Fruit fly (Drosophila melanogaster) whole organism, embryonic: ENCODE measurements around the gene CG42324.

ENCODE experiments used
- ATbp ChIP-seq: fragments of 200-800 bp; sonication (Bioruptor generic); optimal IDR thresholded peaks from 2 replicates; lab custom pipeline; 2017; ENCODE audit warnings: missing biosample characterization, mild to moderate bottlenecking, missing genetic modification characterization, missing genetic modification reagents
- Atf3 ChIP-seq: fragments of 200-800 bp; sonication (Bioruptor generic); optimal IDR thresholded peaks from 3 replicates; lab custom pipeline; 2016; ENCODE audit warnings: missing biosample characterization, missing genetic modification characterization
- Blimp-1 ChIP-seq: fragments of 200-800 bp; sonication (Bioruptor generic); optimal IDR thresholded peaks from 3 replicates; lab custom pipeline; 2018; ENCODE audit warnings: missing biosample characterization, missing genetic modification characterization, mild to moderate bottlenecking, moderate library complexity, missing genetic modification reagents
- CG10267 ChIP-seq: fragments of 200-800 bp; sonication (Bioruptor generic); optimal IDR thresholded peaks from 2 replicates; lab custom pipeline; 2018; ENCODE audit warnings: missing biosample characterization, mild to moderate bottlenecking, missing genetic modification characterization, moderate library complexity
- CG15696 ChIP-seq: fragments of 200-800 bp; sonication (Bioruptor generic); optimal IDR thresholded peaks from 2 replicates; lab custom pipeline; 2019; ENCODE audit warnings: missing biosample characterization, mild to moderate bottlenecking, missing genetic modification characterization, moderate library complexity
- CG17361 ChIP-seq: fragments of 200-800 bp; sonication (Bioruptor generic); IDR thresholded peaks from 3 replicates; pipeline ENCODE4 v1.3.6; 2022; ENCODE audit warnings: missing biosample characterization, missing genetic modification characterization
- CG17802 ChIP-seq: fragments of 200-800 bp; sonication (Bioruptor generic); optimal IDR thresholded peaks from 2 replicates; lab custom pipeline; 2018; ENCODE audit warnings: missing biosample characterization, mild to moderate bottlenecking, missing genetic modification characterization, moderate library complexity
- CG17829 ChIP-seq: fragments of 200-800 bp; optimal IDR thresholded peaks from 2 replicates; lab custom pipeline; 2019; ENCODE audit warnings: missing biosample characterization, mild to moderate bottlenecking, missing genetic modification characterization, moderate library complexity
- CG2712 ChIP-seq: fragments of 200-800 bp; optimal IDR thresholded peaks from 3 replicates; lab custom pipeline; 2019; ENCODE audit warnings: missing biosample characterization, mild to moderate bottlenecking, missing genetic modification characterization, moderate library complexity
- CG2889 ChIP-seq: fragments of 200-800 bp; sonication (Bioruptor generic); IDR thresholded peaks from 3 replicates; pipeline ENCODE4 v1.3.6; 2022; ENCODE audit warnings: missing biosample characterization, missing genetic modification characterization
- CG42726 ChIP-seq: fragments of 200-800 bp; sonication (Bioruptor generic); IDR thresholded peaks from 2 replicates; pipeline ENCODE4 v1.3.6; 2022; ENCODE audit warnings: missing biosample characterization, missing genetic modification characterization; ENCODE audit not compliant: partially characterized antibody
- CG4707 ChIP-seq: fragments of 200-800 bp; sonication (Bioruptor generic); optimal IDR thresholded peaks from 2 replicates; lab custom pipeline; 2018; ENCODE audit warnings: missing biosample characterization, mild to moderate bottlenecking, missing genetic modification characterization, moderate library complexity
- CG4820 ChIP-seq: fragments of 200-800 bp; sonication (Bioruptor generic); optimal IDR thresholded peaks from 3 replicates; lab custom pipeline; 2016; ENCODE audit warnings: missing biosample characterization, missing genetic modification characterization
- CG6689 ChIP-seq: fragments of 200-800 bp; sonication (Bioruptor generic); IDR thresholded peaks from 2 replicates; pipeline ENCODE4 v1.3.6; 2022; ENCODE audit warnings: missing biosample characterization, missing genetic modification characterization
- CG6854 ChIP-seq: fragments of 200-800 bp; sonication (Bioruptor generic); optimal IDR thresholded peaks from 3 replicates; lab custom pipeline; 2017; ENCODE audit warnings: missing biosample characterization, mild to moderate bottlenecking, missing genetic modification characterization
- CG9609 ChIP-seq: fragments of 200-800 bp; sonication (Bioruptor generic); optimal IDR thresholded peaks from 3 replicates; lab custom pipeline; 2016; ENCODE audit warnings: missing biosample characterization, missing genetic modification characterization
- CG9876 ChIP-seq: fragments of 200-800 bp; sonication (Bioruptor generic); optimal IDR thresholded peaks from 2 replicates; lab custom pipeline; 2016; ENCODE audit warnings: missing biosample characterization, missing genetic modification characterization
- CoRest ChIP-seq: fragments of 200-800 bp; sonication (Bioruptor generic); optimal IDR thresholded peaks from 3 replicates; lab custom pipeline; 2018; ENCODE audit warnings: missing biosample characterization, mild to moderate bottlenecking, missing genetic modification characterization, moderate library complexity
- CrebB ChIP-seq: fragments of 200-800 bp; sonication (Bioruptor generic); optimal IDR thresholded peaks from 3 replicates; lab custom pipeline; 2018; ENCODE audit warnings: missing biosample characterization, mild to moderate bottlenecking, missing genetic modification characterization
- Lhr ChIP-seq: fragments of 200-800 bp; sonication (Bioruptor generic); optimal IDR thresholded peaks from 3 replicates; lab custom pipeline; 2017; ENCODE audit warnings: mild to moderate bottlenecking, missing biosample characterization, missing genetic modification reagents, missing genetic modification characterization
- Mrtf ChIP-seq: fragments of 200-800 bp; sonication (Bioruptor generic); IDR thresholded peaks from 3 replicates; pipeline ENCODE4 v1.3.6; 2022; ENCODE audit warnings: missing biosample characterization, missing genetic modification characterization
- Neu2 ChIP-seq: fragments of 200-800 bp; sonication (Bioruptor generic); optimal IDR thresholded peaks from 3 replicates; lab custom pipeline; 2016; ENCODE audit warnings: missing biosample characterization, missing genetic modification characterization, borderline replicate concordance
- PHDP ChIP-seq: fragments of 200-800 bp; sonication (Bioruptor generic); optimal IDR thresholded peaks from 3 replicates; lab custom pipeline; 2018; ENCODE audit warnings: missing biosample characterization, mild to moderate bottlenecking, missing genetic modification characterization, moderate library complexity
- Side ChIP-seq: fragments of 200-800 bp; sonication (Bioruptor generic); optimal IDR thresholded peaks from 2 replicates; lab custom pipeline; 2016; ENCODE audit warnings: missing biosample characterization, missing genetic modification characterization
- Sin3A ChIP-seq: fragments of >200 bp; optimal IDR thresholded peaks from 2 replicates; lab custom pipeline; 2018
- ac ChIP-seq: fragments of 200-800 bp; sonication (Bioruptor generic); optimal IDR thresholded peaks from 3 replicates; lab custom pipeline; 2017; ENCODE audit warnings: missing biosample characterization, mild to moderate bottlenecking, missing genetic modification characterization
- bsh ChIP-seq, 2 experiments: fragments of 200-800 bp; sonication (Bioruptor generic); optimal IDR thresholded peaks; 2 replicates each; lab custom pipeline; 2017 to 2018; ENCODE audit warnings: mild to moderate bottlenecking in 2 of 2, missing biosample characterization in 2 of 2, missing genetic modification characterization in 2 of 2, moderate library complexity in 1 of 2
- btn ChIP-seq: fragments of 200-800 bp; sonication (Bioruptor generic); optimal IDR thresholded peaks from 2 replicates; lab custom pipeline; 2016; ENCODE audit warnings: missing biosample characterization, missing genetic modification characterization
- cwo ChIP-seq: fragments of 200-800 bp; sonication (Bioruptor generic); optimal IDR thresholded peaks from 3 replicates; lab custom pipeline; 2017; ENCODE audit warnings: missing biosample characterization, missing genetic modification characterization, mild to moderate bottlenecking, moderate library complexity, missing genetic modification reagents
- dpn ChIP-seq, 2 experiments: fragments of 200-800 bp; sonication (Bioruptor generic); optimal IDR thresholded peaks; 3 replicates each; lab custom pipeline; 2016; ENCODE audit warnings: missing biosample characterization in 2 of 2, missing genetic modification characterization in 2 of 2
- en ChIP-seq: fragments of 200-800 bp; sonication (Bioruptor generic); optimal IDR thresholded peaks from 2 replicates; lab custom pipeline; 2016; ENCODE audit warnings: missing biosample characterization, missing genetic modification characterization
- gfzf ChIP-seq: fragments of 200-800 bp; sonication (Bioruptor generic); optimal IDR thresholded peaks from 2 replicates; lab custom pipeline; 2016; ENCODE audit warnings: missing biosample characterization, mild to moderate bottlenecking, missing genetic modification characterization, moderate library complexity
- jigr1 ChIP-seq: fragments of 200-800 bp; sonication (Bioruptor generic); IDR thresholded peaks from 3 replicates; pipeline ENCODE4 v1.3.6; 2022; ENCODE audit warnings: missing biosample characterization, missing genetic modification characterization
- kay ChIP-seq: fragments of 200-800 bp; sonication (Bioruptor generic); optimal IDR thresholded peaks from 2 replicates; lab custom pipeline; 2016; ENCODE audit warnings: missing biosample characterization, missing genetic modification characterization
- ken ChIP-seq: fragments of 200-800 bp; sonication (Bioruptor generic); IDR thresholded peaks from 3 replicates; pipeline ENCODE4 v1.3.6; 2022; ENCODE audit warnings: missing biosample characterization, missing genetic modification characterization
- kni ChIP-seq: fragments of 200-800 bp; sonication (Bioruptor generic); optimal IDR thresholded peaks from 3 replicates; lab custom pipeline; 2017; ENCODE audit warnings: mild to moderate bottlenecking, missing biosample characterization, missing genetic modification reagents, missing genetic modification characterization
- knrl ChIP-seq: fragments of 200-800 bp; sonication (Bioruptor generic); IDR thresholded peaks from 3 replicates; pipeline ENCODE4 v1.3.6; 2022; ENCODE audit warnings: missing biosample characterization, missing genetic modification characterization; ENCODE audit not compliant: partially characterized antibody
- lab ChIP-seq: fragments of 200-800 bp; sonication (Bioruptor generic); optimal IDR thresholded peaks from 3 replicates; lab custom pipeline; 2017; ENCODE audit warnings: missing biosample characterization, missing genetic modification characterization, mild to moderate bottlenecking, moderate library complexity, missing genetic modification reagents
- mld ChIP-seq: fragments of 200-800 bp; sonication (Bioruptor generic); IDR thresholded peaks from 3 replicates; pipeline ENCODE4 v1.3.6; 2022; ENCODE audit warnings: missing biosample characterization, missing genetic modification characterization; ENCODE audit not compliant: partially characterized antibody
- odd ChIP-seq: fragments of 200-800 bp; sonication (Bioruptor generic); optimal IDR thresholded peaks from 2 replicates; lab custom pipeline; 2017; ENCODE audit warnings: missing biosample characterization, mild to moderate bottlenecking, missing genetic modification characterization
- pfk ChIP-seq: fragments of 200-800 bp; sonication (Bioruptor generic); optimal IDR thresholded peaks from 2 replicates; lab custom pipeline; 2018; ENCODE audit warnings: missing biosample characterization, mild to moderate bottlenecking, missing genetic modification characterization, moderate library complexity
- ranshi ChIP-seq: fragments of 200-800 bp; sonication (Bioruptor generic); IDR thresholded peaks from 2 replicates; pipeline ENCODE4 v1.3.6; 2022; ENCODE audit warnings: missing biosample characterization, missing genetic modification characterization
- row ChIP-seq: fragments of 200-800 bp; sonication (Bioruptor generic); IDR thresholded peaks from 3 replicates; pipeline ENCODE4 v1.3.6; 2022; ENCODE audit warnings: missing biosample characterization, missing genetic modification characterization
- seq ChIP-seq: fragments of 200-800 bp; sonication (Bioruptor generic); IDR thresholded peaks from 2 replicates; pipeline ENCODE4 v1.3.6; 2022; ENCODE audit warnings: missing biosample characterization, missing genetic modification characterization
- sima ChIP-seq: fragments of 200-800 bp; sonication (Bioruptor generic); optimal IDR thresholded peaks from 2 replicates; lab custom pipeline; 2016; ENCODE audit warnings: missing biosample characterization, missing genetic modification characterization
- toy ChIP-seq: fragments of 200-800 bp; sonication (Bioruptor generic); IDR thresholded peaks from 2 replicates; pipeline ENCODE4 v1.3.6; 2022; ENCODE audit warnings: missing biosample characterization, missing genetic modification characterization
- ttk ChIP-seq: fragments of 200-800 bp; sonication (Bioruptor generic); IDR thresholded peaks from 2 replicates; pipeline ENCODE4 v2.1.2; 2022; ENCODE audit warnings: missing biosample characterization, missing genetic modification characterization
- vfl ChIP-seq: fragments of 200-800 bp; sonication (Bioruptor generic); optimal IDR thresholded peaks from 2 replicates; lab custom pipeline; 2016; ENCODE audit warnings: missing biosample characterization, missing genetic modification characterization
- zen ChIP-seq: fragments of 200-800 bp; sonication (Bioruptor generic); optimal IDR thresholded peaks from 3 replicates; lab custom pipeline; 2018; ENCODE audit warnings: missing biosample characterization, mild to moderate bottlenecking, missing genetic modification characterization, moderate library complexity

Gene CG42324

dm6 chr3L:3460402-3461027 lies 11.7 kb upstream of the CG42324 start, which contains the start of gene eIF5B (continued):
- TF ChIP-seq ac (GFP tag; lab: Kevin White, UChicago) (no peak), cwo (GFP tag; lab: Kevin White, UChicago) (peak; percentile 32), row (GFP tag; lab: Robert Waterston, UW) (peak; percentile 97), ranshi (GFP tag; lab: Robert Waterston, UW) (peak; percentile 79), zen (tag; lab: Kevin White, UChicago) (peak; percentile 64), Blimp-1 (GFP tag; lab: Kevin White, UChicago) (peak; percentile 52), btn (GFP tag; lab: Kevin White, UChicago) (no peak), Atf3 (GFP tag; lab: Kevin White, UChicago) (peak; percentile 27), CrebB (tag; lab: Kevin White, UChicago) (peak; percentile 28), CG2889 (GFP tag; lab: Robert Waterston, UW) (peak; percentile 89), CG42726 (GFP tag; lab: Robert Waterston, UW) (no peak), Neu2 (GFP tag; lab: Kevin White, UChicago) (no peak), CG15696 (peak; percentile 56), dpn (GFP tag; optimal IDR thresholded peaks at IDR 0.05; lab: Kevin White, UChicago) (peak; percentile 57 to 77), CG9609 (GFP tag; lab: Kevin White, UChicago) (peak; percentile 32), ATbp (GFP tag; lab: Kevin White, UChicago) (peak; percentile 66), CG4707 (GFP tag; lab: Kevin White, UChicago) (peak; percentile 66), CG4820 (peak; percentile 66), CG2712 (tag; lab: Kevin White, UChicago) (peak; percentile 83), CG6689 (peak; percentile 75), CG6854 (GFP tag; lab: Kevin White, UChicago) (no peak), pfk (GFP tag; lab: Kevin White, UChicago) (no peak), gfzf (GFP tag; lab: Kevin White, UChicago) (peak; percentile 65), CG17829 (tag; lab: Kevin White, UChicago) (peak; percentile 71), toy (GFP tag; lab: Robert Waterston, UW) (no peak), vfl (GFP tag; lab: Kevin White, UChicago) (peak; percentile 50), Side (GFP tag; lab: Kevin White, UChicago) (peak; percentile 12), kay (GFP tag; lab: Kevin White, UChicago) (no peak), ttk (GFP tag; lab: Robert Waterston, UW) (peak; percentile 81), sima (no peak), kni (GFP tag; lab: Kevin White, UChicago) (no peak), en (peak; percentile 6), Mrtf (GFP tag; lab: Robert Waterston, UW) (peak; percentile 77), Sin3A (lab: Kevin White, UChicago) (peak; percentile 34), ken (GFP tag; lab: Robert Waterston, UW) (peak; percentile 79), odd (GFP tag; lab: Kevin White, UChicago) (peak; percentile 59), CoRest (tag; lab: Kevin White, UChicago) (peak; percentile 90), CG10267 (tag; lab: Kevin White, UChicago) (peak; percentile 50), Lhr (peak; percentile 50), CG17802 (tag; lab: Kevin White, UChicago) (peak; percentile 34), PHDP (tag; lab: Kevin White, UChicago) (peak; percentile 74), seq (GFP tag; lab: Robert Waterston, UW) (peak; percentile 85), jigr1 (peak; percentile 63; the same call in 2 of the 3 replicates), mld (no peak), lab (GFP tag; lab: Kevin White, UChicago) (peak; percentile 76), bsh (GFP tag; optimal IDR thresholded peaks at IDR 0.05; lab: Kevin White, UChicago) (peak; percentile 45 to 83), CG17361 (peak; percentile 75), knrl (no peak), CG9876 (GFP tag; lab: Kevin White, UChicago) (peak; percentile 6)
